Worm (Caenorhabditis elegans) whole organism, midembryonic: ENCODE data around the gene ubh-3.
A peak's percentile ranks its signal among the peaks of the same experiment; 100 is the strongest.

Experiments used
- T22C8.4 ChIP-seq: fragments of 200-800 bp; sonication (Bioruptor generic); IDR thresholded peaks from 2 replicates; pipeline ENCODE4 v1.3.6; 2022; ENCODE audit warnings: missing genetic modification characterization, missing compliant biosample characterization
- cog-1 ChIP-seq: sonication (generic microtip); optimal IDR thresholded peaks from 2 replicates; lab custom pipeline; 2016; ENCODE audit warnings: missing genetic modification characterization, missing compliant biosample characterization
- flt-1 ChIP-seq: fragments of 200-800 bp; sonication (Bioruptor generic); IDR thresholded peaks from 2 replicates; pipeline ENCODE4 v1.3.6; 2022; ENCODE audit warnings: missing genetic modification characterization, missing compliant biosample characterization
- klf-2 ChIP-seq: fragments of 200-800 bp; sonication (Bioruptor generic); conservative IDR thresholded peaks from 2 replicates; pipeline ENCODE4 v1.3.6; 2022; ENCODE audit warnings: missing genetic modification reagents, missing genetic modification characterization, missing compliant biosample characterization
- med-1 ChIP-seq: sonication (generic microtip); optimal IDR thresholded peaks from 2 replicates; lab custom pipeline; 2017; ENCODE audit warnings: missing genetic modification characterization, mild to moderate bottlenecking, missing compliant biosample characterization, antibody characterized with exemption, missing genetic modification reagents; ENCODE audit not compliant: insufficient read depth
- ref-1 ChIP-seq: fragments of 200-800 bp; sonication (Bioruptor generic); conservative IDR thresholded peaks from 2 replicates; pipeline ENCODE4 v1.3.6; 2022; ENCODE audit warnings: missing genetic modification reagents, missing genetic modification characterization, missing compliant biosample characterization
- tab-1 ChIP-seq: fragments of 200-800 bp; sonication (Bioruptor generic); IDR thresholded peaks from 2 replicates; pipeline ENCODE4 v1.3.6; 2022; ENCODE audit warnings: missing genetic modification characterization, missing compliant biosample characterization
- ztf-23 ChIP-seq: fragments of 200-800 bp; sonication (Bioruptor generic); IDR thresholded peaks from 2 replicates; pipeline ENCODE4 v1.3.6; 2022; ENCODE audit warnings: missing genetic modification reagents, missing genetic modification characterization, missing compliant biosample characterization
- ztf-29 ChIP-seq: fragments of 200-800 bp; sonication (Bioruptor generic); IDR thresholded peaks from 2 replicates; pipeline ENCODE4 v1.3.6; 2022; ENCODE audit warnings: missing genetic modification reagents, missing genetic modification characterization, missing compliant biosample characterization

ubh-3 gene

ce11 chrV:6517305-6518224, 9.0 kb upstream of the ubh-3 start:
- TF ChIP-seq ztf-29 (GFP tag; lab: Robert Waterston, UW) (no peak), ztf-23 (GFP tag; lab: Robert Waterston, UW) (no peak), cog-1 (tag; lab: Kevin White, UChicago) (no peak)

- no peak for TF ChIP-seq ztf-23 (GFP tag; lab: Robert Waterston, UW)
- no peak for TF ChIP-seq ref-1 (GFP tag; lab: Robert Waterston, UW)
- TF ChIP-seq flt-1 (GFP tag; lab: Robert Waterston, UW): no peak
- TF ChIP-seq klf-2: no peak
These were observed 8.1 kb upstream of the ubh-3 start, which contains the start of gene mdh-1 for ce11 chrV:6516491-6517304. TSS of gene mdh-1 (minus strand) at chrV:6516526.

ce11 chrV:6515344-6515743, 6.7 kb upstream of the ubh-3 start:
- TF ChIP-seq med-1 (GFP tag; lab: Kevin White, UChicago): no peak
- TF ChIP-seq klf-2: no peak
- no peak for TF ChIP-seq T22C8.4 (GFP tag; lab: Robert Waterston, UW)
- TF ChIP-seq ref-1 (GFP tag; lab: Robert Waterston, UW): no peak
- TF ChIP-seq tab-1 (GFP tag; lab: Robert Waterston, UW): no peak
- TF ChIP-seq flt-1 (GFP tag; lab: Robert Waterston, UW): no peak
- no peak for TF ChIP-seq ztf-23 (GFP tag; lab: Robert Waterston, UW)
- no peak for TF ChIP-seq ztf-29 (GFP tag; lab: Robert Waterston, UW)
- TF ChIP-seq cog-1 (tag; lab: Kevin White, UChicago): no peak

ce11 chrV:6514887-6515324, 6.3 kb upstream of the ubh-3 start, which contains the start of gene dpy-11:
TSS of gene dpy-11 (minus strand) at chrV:6515240.
- TF ChIP-seq klf-2: no peak
- no peak for TF ChIP-seq ztf-29 (GFP tag; lab: Robert Waterston, UW)
- TF ChIP-seq med-1 (GFP tag; lab: Kevin White, UChicago): no peak
- TF ChIP-seq flt-1 (GFP tag; lab: Robert Waterston, UW): no peak
- TF ChIP-seq ref-1 (GFP tag; lab: Robert Waterston, UW): no peak
- no peak for TF ChIP-seq cog-1 (tag; lab: Kevin White, UChicago)
- TF ChIP-seq tab-1 (GFP tag; lab: Robert Waterston, UW): no peak
- TF ChIP-seq ztf-23 (GFP tag; lab: Robert Waterston, UW): no peak
- no peak for TF ChIP-seq T22C8.4 (GFP tag; lab: Robert Waterston, UW)

ce11 chrV:6513786-6514430, 5.3 kb upstream of the ubh-3 start:
- 0 out of 2 replicates have a peak, but pooled peaks have one; percentile 18 for TF ChIP-seq T22C8.4 (GFP tag; lab: Robert Waterston, UW)
- no peak for TF ChIP-seq cog-1 (tag; lab: Kevin White, UChicago)

- TF ChIP-seq tab-1 (GFP tag; lab: Robert Waterston, UW) (no peak), ztf-23 (GFP tag; lab: Robert Waterston, UW) (no peak), cog-1 (tag; lab: Kevin White, UChicago) (no peak), med-1 (GFP tag; lab: Kevin White, UChicago) (no peak), ref-1 (GFP tag; lab: Robert Waterston, UW) (no peak), klf-2 (no peak), ztf-29 (GFP tag; lab: Robert Waterston, UW) (no peak), T22C8.4 (GFP tag; lab: Robert Waterston, UW) (no peak), flt-1 (GFP tag; lab: Robert Waterston, UW) (no peak)
These were observed 4.8 kb upstream of the ubh-3 start for ce11 chrV:6513356-6513755.

- no peak for TF ChIP-seq med-1 (GFP tag; lab: Kevin White, UChicago)
- TF ChIP-seq T22C8.4 (GFP tag; lab: Robert Waterston, UW): no peak
- TF ChIP-seq flt-1 (GFP tag; lab: Robert Waterston, UW): no peak
- no peak for TF ChIP-seq cog-1 (tag; lab: Kevin White, UChicago)
- TF ChIP-seq ztf-29 (GFP tag; lab: Robert Waterston, UW): no peak
- no peak for TF ChIP-seq ztf-23 (GFP tag; lab: Robert Waterston, UW)
- no peak for TF ChIP-seq klf-2
- no peak for TF ChIP-seq tab-1 (GFP tag; lab: Robert Waterston, UW)
- no peak for TF ChIP-seq ref-1 (GFP tag; lab: Robert Waterston, UW)
These were observed 2.5 kb upstream of the ubh-3 start, which contains the start of gene ubh-1 for ce11 chrV:6511121-6511520. TSS of gene ubh-1 (minus strand) at chrV:6511409.

- TF ChIP-seq T22C8.4 (GFP tag; lab: Robert Waterston, UW) (no peak), ztf-23 (GFP tag; lab: Robert Waterston, UW) (no peak), cog-1 (tag; lab: Kevin White, UChicago) (no peak), med-1 (GFP tag; lab: Kevin White, UChicago) (no peak), klf-2 (no peak), flt-1 (GFP tag; lab: Robert Waterston, UW) (no peak), tab-1 (GFP tag; lab: Robert Waterston, UW) (no peak), ref-1 (GFP tag; lab: Robert Waterston, UW) (no peak), ztf-29 (GFP tag; lab: Robert Waterston, UW) (no peak)
These were observed 2.0 kb upstream of the ubh-3 start for ce11 chrV:6510622-6511021.
